Fruit fly (Drosophila melanogaster) whole organism, pupa: ENCODE results near the gene CG14835.

Experiments
- CG12605 ChIP-seq: fragments of 200-800 bp; sonication (Bioruptor generic); IDR thresholded peaks from 2 replicates; pipeline ENCODE4 v1.3.6; 2022; ENCODE audit warnings: missing biosample characterization, missing genetic modification characterization
- CG14655 ChIP-seq: fragments of 200-800 bp; sonication (Bioruptor generic); optimal IDR thresholded peaks from 3 replicates; lab custom pipeline; 2017; ENCODE audit warnings: mild to moderate bottlenecking, missing biosample characterization, missing genetic modification reagents, missing genetic modification characterization
- CG15710 ChIP-seq: fragments of 200-800 bp; sonication (Bioruptor generic); optimal IDR thresholded peaks from 2 replicates; lab custom pipeline; 2018; ENCODE audit warnings: missing biosample characterization, mild to moderate bottlenecking, missing genetic modification characterization, moderate library complexity
- CG4496 ChIP-seq: fragments of 200-800 bp; sonication (Bioruptor generic); IDR thresholded peaks from 3 replicates; pipeline ENCODE4 v1.3.6; 2022; ENCODE audit warnings: missing biosample characterization, missing genetic modification characterization
- D1 ChIP-seq: fragments of 200-800 bp; sonication (Bioruptor generic); optimal IDR thresholded peaks from 2 replicates; lab custom pipeline; 2018; ENCODE audit warnings: missing biosample characterization, mild to moderate bottlenecking, missing genetic modification characterization, moderate library complexity

- TF ChIP-seq CG14655 (GFP tag; lab: Kevin White, UChicago) = no peak
- no peak for TF ChIP-seq D1 (tag; lab: Kevin White, UChicago)
- no peak for TF ChIP-seq CG15710 (tag; lab: Kevin White, UChicago)
- no peak for TF ChIP-seq CG4496 (GFP tag; lab: Robert Waterston, UW)
- TF ChIP-seq CG12605 = no peak
Measured at dm6 chr3L:7470202-7470601, 32.9 kb upstream of the CG14835 start, which contains the start of gene CG8543.
